Worm (Caenorhabditis elegans): Measurements from ENCODE around the gene K07F5.8.

Gene K07F5.8

DNA sequence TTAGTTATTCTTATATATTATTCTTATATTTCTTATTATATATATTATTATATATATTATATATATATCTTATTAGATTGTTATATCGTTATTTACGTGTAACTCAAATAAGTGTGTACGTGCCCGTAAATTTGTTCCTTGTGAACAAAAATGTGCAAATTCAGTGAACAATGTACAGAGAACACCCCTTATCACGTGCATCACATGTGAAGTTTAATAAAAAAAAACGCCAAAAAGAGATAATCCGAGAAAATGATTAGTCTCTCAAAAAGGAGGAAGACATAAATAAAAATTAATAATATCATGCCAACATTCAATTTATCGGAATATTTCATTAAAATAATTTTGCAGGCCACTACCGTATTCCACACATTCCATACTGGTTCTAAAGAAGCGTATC, 49.9 kb downstream of the K07F5.8 start:
- TF ChIP-seq B0310.2 (tag; optimal IDR thresholded peaks at IDR 0.05) (no peak), hmbx-1 (tag; optimal IDR thresholded peaks at IDR 0.05) (no peak), F13C5.2 (tag; optimal IDR thresholded peaks at IDR 0.05) (no peak), aly-1 (tag; optimal IDR thresholded peaks at IDR 0.05) (no peak), ets-7 (tag; optimal IDR thresholded peaks at IDR 0.05) (no peak), pes-1 (GFP tag; IDR thresholded peaks at IDR 0.05) (no peak), flt-1 (GFP tag; IDR thresholded peaks at IDR 0.05) (no peak), sea-1 (GFP tag; conservative IDR thresholded peaks at IDR 0.05) (no peak), scrt-1 (GFP tag; IDR thresholded peaks at IDR 0.05) (no peak)

DNA sequence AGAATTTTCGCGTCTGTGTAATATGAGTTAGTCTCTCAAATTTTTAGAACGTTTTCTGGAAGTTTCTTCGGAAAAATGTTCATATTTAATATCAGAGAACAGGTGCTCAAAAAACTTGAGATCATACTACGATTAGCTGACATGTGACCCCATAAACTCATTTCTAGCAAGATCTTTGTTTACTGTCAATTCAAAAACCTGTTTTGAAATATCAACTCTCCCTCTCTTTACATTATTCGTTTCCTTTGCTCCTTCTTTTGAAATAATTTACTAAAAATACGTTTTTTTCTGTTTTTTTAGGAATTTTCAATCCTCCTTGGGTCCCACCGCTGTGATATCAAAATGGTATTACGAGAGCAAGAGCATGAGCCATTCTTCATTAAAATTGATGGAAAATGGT, 50.4 kb downstream of the K07F5.8 start, which contains the start of gene fat-4:
fat-4 (plus strand) TSS at position 301 of the 400 bp plus-strand sequence.
- TF ChIP-seq hmbx-1 (tag; optimal IDR thresholded peaks at IDR 0.05): no peak
- TF ChIP-seq tra-4 (tag; optimal IDR thresholded peaks at IDR 0.05): no peak

Data from whole organism, early embryonic.